Worm (Caenorhabditis elegans) whole organism, L4/young adult: ENCODE measurements around the gene perm-3.

Experiments used
- W03F9.2 ChIP-seq: fragments of 150-350 bp; optimal IDR thresholded peaks from 2 replicates; lab custom pipeline; 2014; ENCODE audit warnings: missing biosample characterization, missing genetic modification characterization
- dao-5 ChIP-seq: sonication (generic microtip); optimal IDR thresholded peaks from 2 replicates; lab custom pipeline; 2016; ENCODE audit warnings: missing genotype, missing genetic modification characterization, moderate library complexity, missing compliant biosample characterization
- him-1 ChIP-seq: sonication (generic microtip); optimal IDR thresholded peaks from 2 replicates; lab custom pipeline; 2016; ENCODE audit warnings: missing genotype, missing genetic modification reagents, missing genetic modification characterization, missing compliant biosample characterization

ce11 chrIV:5400609-5401008 is 6.0 kb upstream of the perm-3 start, which contains the start of gene ZK616.1:
- no peak for TF ChIP-seq him-1
- no peak for TF ChIP-seq W03F9.2 (tag; lab: Kevin White, UChicago)
- TF ChIP-seq dao-5 (tag; lab: Kevin White, UChicago): no peak
